Worm (Caenorhabditis elegans) whole organism, L4/young adult: ENCODE results near the gene F54F2.6.

ENCODE experiments used
- W03F9.2 ChIP-seq: fragments of 150-350 bp; optimal IDR thresholded peaks from 2 replicates; lab custom pipeline; 2014; ENCODE audit warnings: missing biosample characterization, missing genetic modification characterization
- him-1 ChIP-seq: sonication (generic microtip); optimal IDR thresholded peaks from 2 replicates; lab custom pipeline; 2016; ENCODE audit warnings: missing genotype, missing genetic modification reagents, missing genetic modification characterization, missing compliant biosample characterization

ce11 chrIII:8780473-8780872, 20.0 kb downstream of the F54F2.6 start:
- TF ChIP-seq him-1: no peak
- TF ChIP-seq W03F9.2 (tag; lab: Kevin White, UChicago): no peak
